Fruit fly (Drosophila melanogaster) whole organism, pupa: ENCODE results near the gene CG6236.

Experiments
- CG12605 ChIP-seq: fragments of 200-800 bp; sonication (Bioruptor generic); IDR thresholded peaks from 2 replicates; pipeline ENCODE4 v1.3.6; 2022; ENCODE audit warnings: missing biosample characterization, missing genetic modification characterization
- CG13204 ChIP-seq: fragments of 200-800 bp; sonication (Bioruptor generic); optimal IDR thresholded peaks from 2 replicates; lab custom pipeline; 2018; ENCODE audit warnings: missing biosample characterization, mild to moderate bottlenecking, missing genetic modification characterization, moderate library complexity
- CG14655 ChIP-seq: fragments of 200-800 bp; sonication (Bioruptor generic); optimal IDR thresholded peaks from 3 replicates; lab custom pipeline; 2017; ENCODE audit warnings: mild to moderate bottlenecking, missing biosample characterization, missing genetic modification reagents, missing genetic modification characterization
- CG15710 ChIP-seq: fragments of 200-800 bp; sonication (Bioruptor generic); optimal IDR thresholded peaks from 2 replicates; lab custom pipeline; 2018; ENCODE audit warnings: missing biosample characterization, mild to moderate bottlenecking, missing genetic modification characterization, moderate library complexity
- CG17806 ChIP-seq: fragments of 200-800 bp; sonication (Bioruptor generic); optimal IDR thresholded peaks from 2 replicates; lab custom pipeline; 2018; ENCODE audit warnings: missing biosample characterization, mild to moderate bottlenecking, missing genetic modification characterization, moderate library complexity
- CG8301 ChIP-seq: fragments of 200-800 bp; sonication (Bioruptor generic); optimal IDR thresholded peaks from 2 replicates; lab custom pipeline; 2018; ENCODE audit warnings: missing biosample characterization, mild to moderate bottlenecking, missing genetic modification characterization
- CG9948 ChIP-seq: fragments of 200-800 bp; sonication (Bioruptor generic); optimal IDR thresholded peaks from 2 replicates; lab custom pipeline; 2018; ENCODE audit warnings: missing biosample characterization, mild to moderate bottlenecking, missing genetic modification characterization, moderate library complexity
- EcR ChIP-seq: fragments of 200-800 bp; sonication (Bioruptor generic); optimal IDR thresholded peaks from 3 replicates; lab custom pipeline; 2019; ENCODE audit warnings: missing biosample characterization, missing genetic modification characterization, mild to moderate bottlenecking, moderate library complexity, missing genetic modification reagents
- Pif1A ChIP-seq: fragments of 200-800 bp; sonication (Bioruptor generic); optimal IDR thresholded peaks from 3 replicates; lab custom pipeline; 2016; ENCODE audit warnings: missing biosample characterization, missing genetic modification characterization
- Snoo ChIP-seq: fragments of 200-800 bp; sonication (Bioruptor generic); optimal IDR thresholded peaks from 3 replicates; lab custom pipeline; 2017; ENCODE audit warnings: missing biosample characterization, mild to moderate bottlenecking, missing genetic modification characterization, inconsistent platforms
- rn ChIP-seq: fragments of 200-800 bp; sonication (Bioruptor generic); IDR thresholded peaks from 2 replicates; pipeline ENCODE4 v1.3.6; 2022; ENCODE audit warnings: missing biosample characterization, missing genetic modification characterization

DNA sequence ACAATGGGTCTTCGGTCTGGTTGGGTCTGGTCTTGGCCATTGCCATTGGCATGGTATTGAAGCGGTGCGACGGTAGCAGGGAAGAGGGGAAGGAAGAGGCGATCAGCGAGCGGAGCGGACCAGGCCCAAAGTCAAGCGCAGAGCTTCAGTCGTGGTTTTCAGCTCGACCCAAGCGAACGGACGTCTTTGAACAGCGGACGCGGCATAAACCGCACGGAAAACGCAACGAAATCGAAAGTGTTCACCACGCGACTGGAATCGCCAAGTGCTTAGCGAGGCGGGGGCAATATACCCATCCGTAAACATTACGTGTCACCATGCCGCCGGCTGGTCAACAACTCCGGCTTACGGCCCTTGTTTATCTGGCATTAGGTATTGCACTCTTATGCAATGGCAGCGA is 11.7 kb downstream of the CG6236 start, which contains the start of gene CG14866:
- TF ChIP-seq CG14655 (GFP tag; lab: Kevin White, UChicago) (no peak), Snoo (tag; lab: Kevin White, UChicago) (no peak), rn (GFP tag; lab: Robert Waterston, UW) (no peak), Pif1A (no peak), CG8301 (no peak), CG9948 (tag; lab: Kevin White, UChicago) (no peak), CG13204 (GFP tag; lab: Kevin White, UChicago) (no peak), CG15710 (tag; lab: Kevin White, UChicago) (no peak), EcR (GFP tag; lab: Kevin White, UChicago) (no peak), CG12605 (GFP tag; lab: Robert Waterston, UW) (no peak), CG17806 (tag; lab: Kevin White, UChicago) (no peak)
